Fruit fly (Drosophila melanogaster) whole organism, embryonic: ENCODE data around the gene CLS.

ENCODE experiments used
- Awh ChIP-seq: fragments of 200-800 bp; sonication (Bioruptor generic); IDR thresholded peaks from 2 replicates; pipeline ENCODE4, ENCODE4 v1.3.6; 2022; ENCODE audit warnings: missing biosample characterization, missing genetic modification characterization
- CG10209 ChIP-seq: fragments of 200-800 bp; sonication (Bioruptor generic); optimal IDR thresholded peaks from 3 replicates; lab custom pipeline; 2017; ENCODE audit warnings: missing biosample characterization, mild to moderate bottlenecking, missing genetic modification characterization, missing genetic modification reagents
- CG1024 ChIP-seq: fragments of 200-800 bp; sonication (Bioruptor generic); IDR thresholded peaks from 2 replicates; pipeline ENCODE4 v1.3.6; 2022; ENCODE audit warnings: missing biosample characterization, missing genetic modification characterization
- CG10565 ChIP-seq: fragments of 200-800 bp; sonication (Bioruptor generic); optimal IDR thresholded peaks from 3 replicates; lab custom pipeline; 2016; ENCODE audit warnings: missing biosample characterization, mild to moderate bottlenecking, missing genetic modification characterization
- CG11696 ChIP-seq: fragments of 200-800 bp; sonication (Bioruptor generic); IDR thresholded peaks from 2 replicates; pipeline ENCODE4 v1.3.6; 2022; ENCODE audit warnings: missing biosample characterization, missing genetic modification characterization
- CG12659 ChIP-seq: fragments of 200-800 bp; sonication (Bioruptor generic); optimal IDR thresholded peaks from 3 replicates; lab custom pipeline; 2017; ENCODE audit warnings: mild to moderate bottlenecking, missing biosample characterization, missing genetic modification reagents, missing genetic modification characterization
- CG12744 ChIP-seq: fragments of 200-800 bp; sonication (Bioruptor generic); optimal IDR thresholded peaks from 2 replicates; lab custom pipeline; 2016; ENCODE audit warnings: missing biosample characterization, missing genetic modification characterization
- CG12942 ChIP-seq: fragments of 200-800 bp; sonication (Bioruptor generic); optimal IDR thresholded peaks from 3 replicates; lab custom pipeline; 2016; ENCODE audit warnings: missing biosample characterization, missing genetic modification characterization
- CG13287 ChIP-seq: fragments of 200-800 bp; sonication (Bioruptor generic); IDR thresholded peaks from 2 replicates; pipeline ENCODE4 v1.3.6; 2022; ENCODE audit warnings: missing biosample characterization, missing genetic modification characterization; ENCODE audit not compliant: partially characterized antibody
- CG15479 ChIP-seq: fragments of 200-800 bp; sonication (Bioruptor generic); optimal IDR thresholded peaks from 3 replicates; lab custom pipeline; 2019; ENCODE audit warnings: missing biosample characterization, mild to moderate bottlenecking, missing genetic modification characterization, moderate library complexity
- CG16813 ChIP-seq: fragments of 200-800 bp; sonication (Bioruptor generic); IDR thresholded peaks from 3 replicates; pipeline ENCODE4 v1.3.6; 2022; ENCODE audit warnings: missing biosample characterization, missing genetic modification characterization; ENCODE audit not compliant: partially characterized antibody
- CG16863 ChIP-seq: fragments of 200-800 bp; sonication (Bioruptor generic); optimal IDR thresholded peaks from 3 replicates; lab custom pipeline; 2016; ENCODE audit warnings: missing biosample characterization, missing genetic modification characterization
- CG17361 ChIP-seq: fragments of 200-800 bp; sonication (Bioruptor generic); IDR thresholded peaks from 3 replicates; pipeline ENCODE4 v1.3.6; 2022; ENCODE audit warnings: missing biosample characterization, missing genetic modification characterization
- CG17829 ChIP-seq: fragments of 200-800 bp; optimal IDR thresholded peaks from 2 replicates; lab custom pipeline; 2019; ENCODE audit warnings: missing biosample characterization, mild to moderate bottlenecking, missing genetic modification characterization, moderate library complexity
- CG32772 ChIP-seq: fragments of 200-800 bp; sonication (Bioruptor generic); IDR thresholded peaks from 2 replicates; pipeline ENCODE4 v1.3.6; 2022; ENCODE audit warnings: missing biosample characterization, missing genetic modification characterization
- CG3281 ChIP-seq: fragments of 200-800 bp; sonication (Bioruptor generic); optimal IDR thresholded peaks from 3 replicates; lab custom pipeline; 2017; ENCODE audit warnings: missing biosample characterization, mild to moderate bottlenecking, missing genetic modification characterization
- CG33213 ChIP-seq: fragments of 200-800 bp; sonication (Bioruptor generic); optimal IDR thresholded peaks from 3 replicates; lab custom pipeline; 2016; ENCODE audit warnings: missing biosample characterization, missing genetic modification characterization
- CG3847 ChIP-seq: fragments of 200-800 bp; sonication (Bioruptor generic); IDR thresholded peaks from 2 replicates; pipeline ENCODE4 v1.3.6; 2022; ENCODE audit warnings: missing biosample characterization, missing genetic modification characterization
- CG43689 ChIP-seq: fragments of 200-800 bp; sonication (Bioruptor generic); IDR thresholded peaks from 2 replicates; pipeline ENCODE4 v1.3.6; 2022; ENCODE audit warnings: missing biosample characterization, missing genetic modification characterization
- CG5245 ChIP-seq: fragments of 200-800 bp; sonication (Bioruptor generic); optimal IDR thresholded peaks from 3 replicates; lab custom pipeline; 2016; ENCODE audit warnings: missing biosample characterization, missing genetic modification characterization
- CG9609 ChIP-seq: fragments of 200-800 bp; sonication (Bioruptor generic); optimal IDR thresholded peaks from 3 replicates; lab custom pipeline; 2016; ENCODE audit warnings: missing biosample characterization, missing genetic modification characterization
- CrebB ChIP-seq: fragments of 200-800 bp; sonication (Bioruptor generic); optimal IDR thresholded peaks from 3 replicates; lab custom pipeline; 2018; ENCODE audit warnings: missing biosample characterization, mild to moderate bottlenecking, missing genetic modification characterization
- Dll ChIP-seq: fragments of 200-800 bp; sonication (Bioruptor generic); IDR thresholded peaks from 4 replicates; pipeline ENCODE4 v1.3.6; 2022; ENCODE audit warnings: missing biosample characterization, missing genetic modification characterization; ENCODE audit not compliant: partially characterized antibody
- Fer3 ChIP-seq: fragments of 200-800 bp; sonication (Bioruptor generic); optimal IDR thresholded peaks from 2 replicates; lab custom pipeline; 2018; ENCODE audit warnings: missing biosample characterization, mild to moderate bottlenecking, missing genetic modification characterization, moderate library complexity
- HLHmδ ChIP-seq: fragments of 200-800 bp; sonication (Bioruptor generic); optimal IDR thresholded peaks from 2 replicates; lab custom pipeline; 2018; ENCODE audit warnings: missing biosample characterization, mild to moderate bottlenecking, missing genetic modification characterization, moderate library complexity
- Meics ChIP-seq: fragments of 200-800 bp; sonication (Bioruptor generic); optimal IDR thresholded peaks from 2 replicates; lab custom pipeline; 2017; ENCODE audit warnings: missing biosample characterization, mild to moderate bottlenecking, missing genetic modification characterization
- Neu2 ChIP-seq: fragments of 200-800 bp; sonication (Bioruptor generic); optimal IDR thresholded peaks from 3 replicates; lab custom pipeline; 2016; ENCODE audit warnings: missing biosample characterization, missing genetic modification characterization, borderline replicate concordance
- Tbp ChIP-seq: fragments of >200 bp; optimal IDR thresholded peaks from 2 replicates; lab custom pipeline; 2018; ENCODE audit warnings: missing biosample characterization, missing genetic modification characterization
- bowl ChIP-seq: fragments of 200-800 bp; sonication (Bioruptor generic); IDR thresholded peaks from 2 replicates; pipeline ENCODE4 v1.3.6; 2022; ENCODE audit warnings: missing biosample characterization, missing genetic modification characterization
- dan ChIP-seq: fragments of 200-800 bp; sonication (Bioruptor generic); IDR thresholded peaks from 2 replicates; pipeline ENCODE4 v1.3.6; 2022; ENCODE audit warnings: missing biosample characterization, missing genetic modification characterization
- gsb-n ChIP-seq: fragments of 200-800 bp; sonication (Bioruptor generic); optimal IDR thresholded peaks from 3 replicates; lab custom pipeline; 2018; ENCODE audit warnings: missing biosample characterization, mild to moderate bottlenecking, missing genetic modification characterization
- insv ChIP-seq, 2 experiments: fragments of 200-800 bp; sonication (Bioruptor generic); optimal IDR thresholded peaks; 3 replicates each; lab custom pipeline; 2016 to 2018; ENCODE audit warnings: missing biosample characterization in 2 of 2, missing genetic modification characterization in 2 of 2
- jigr1 ChIP-seq: fragments of 200-800 bp; sonication (Bioruptor generic); IDR thresholded peaks from 3 replicates; pipeline ENCODE4 v1.3.6; 2022; ENCODE audit warnings: missing biosample characterization, missing genetic modification characterization
- klu ChIP-seq: fragments of 200-800 bp; sonication (Bioruptor generic); IDR thresholded peaks from 2 replicates; pipeline ENCODE4 v1.3.6; 2022; ENCODE audit warnings: missing biosample characterization, missing genetic modification characterization
- kni ChIP-seq: fragments of 200-800 bp; sonication (Bioruptor generic); optimal IDR thresholded peaks from 3 replicates; lab custom pipeline; 2017; ENCODE audit warnings: mild to moderate bottlenecking, missing biosample characterization, missing genetic modification reagents, missing genetic modification characterization
- nerfin-1 ChIP-seq: fragments of 200-800 bp; sonication (Bioruptor generic); optimal IDR thresholded peaks from 3 replicates; lab custom pipeline; 2019; ENCODE audit warnings: missing biosample characterization, mild to moderate bottlenecking, missing genetic modification characterization, moderate library complexity
- org-1 ChIP-seq: fragments of 200-800 bp; sonication (Bioruptor generic); optimal IDR thresholded peaks from 2 replicates; lab custom pipeline; 2017; ENCODE audit warnings: missing biosample characterization, missing genetic modification characterization
- pfk ChIP-seq: fragments of 200-800 bp; sonication (Bioruptor generic); optimal IDR thresholded peaks from 2 replicates; lab custom pipeline; 2018; ENCODE audit warnings: missing biosample characterization, mild to moderate bottlenecking, missing genetic modification characterization, moderate library complexity
- run ChIP-seq: fragments of 200-800 bp; sonication (Bioruptor generic); optimal IDR thresholded peaks from 3 replicates; lab custom pipeline; 2018; ENCODE audit warnings: missing biosample characterization, mild to moderate bottlenecking, missing genetic modification characterization
- salm ChIP-seq: fragments of 200-800 bp; sonication (Bioruptor generic); optimal IDR thresholded peaks from 2 replicates; lab custom pipeline; 2018; ENCODE audit warnings: missing biosample characterization, mild to moderate bottlenecking, missing genetic modification characterization
- sens-2 ChIP-seq: fragments of 200-800 bp; sonication (Bioruptor generic); IDR thresholded peaks from 2 replicates; pipeline ENCODE4 v1.3.6; 2022; ENCODE audit warnings: missing biosample characterization, missing genetic modification characterization
- slp2 ChIP-seq: fragments of 200-800 bp; sonication (Bioruptor generic); optimal IDR thresholded peaks from 2 replicates; lab custom pipeline; 2016; ENCODE audit warnings: missing biosample characterization, missing genetic modification characterization
- sr ChIP-seq: fragments of 200-800 bp; sonication (Bioruptor generic); IDR thresholded peaks from 3 replicates; pipeline ENCODE4 v1.3.6; 2022; ENCODE audit warnings: missing biosample characterization, missing genetic modification characterization
- trem ChIP-seq: fragments of 200-800 bp; optimal IDR thresholded peaks from 3 replicates; lab custom pipeline; 2019; ENCODE audit warnings: missing biosample characterization, mild to moderate bottlenecking, missing genetic modification characterization, moderate library complexity
- tup ChIP-seq: fragments of 200-800 bp; sonication (Bioruptor generic); optimal IDR thresholded peaks from 2 replicates; lab custom pipeline; 2016; ENCODE audit warnings: missing biosample characterization, mild to moderate bottlenecking, missing genetic modification characterization, moderate library complexity
- unpg ChIP-seq: fragments of 200-800 bp; sonication (Bioruptor generic); optimal IDR thresholded peaks from 3 replicates; lab custom pipeline; 2018; ENCODE audit warnings: missing biosample characterization, mild to moderate bottlenecking, missing genetic modification characterization, moderate library complexity
- wor ChIP-seq: fragments of 200-800 bp; sonication (Bioruptor generic); IDR thresholded peaks from 2 replicates; pipeline ENCODE4 v1.3.6; 2022; ENCODE audit warnings: missing biosample characterization, missing genetic modification characterization
- zen2 ChIP-seq: fragments of 200-800 bp; sonication (Bioruptor generic); IDR thresholded peaks from 3 replicates; pipeline ENCODE4 v1.3.6; 2022; ENCODE audit warnings: missing biosample characterization, missing genetic modification characterization; ENCODE audit not compliant: partially characterized antibody

CLS gene

dm6 chr3R:25694167-25694689, 7.1 kb upstream of the CLS start (continued):
- TF ChIP-seq CG17829 (no peak), kni (GFP tag; lab: Kevin White, UChicago) (no peak), zen2 (no peak)

- no peak for TF ChIP-seq dan (GFP tag; lab: Robert Waterston, UW)
- TF ChIP-seq CG17361 (GFP tag; lab: Robert Waterston, UW): peak; percentile 81; the same call in 2 of the 3 replicates
- TF ChIP-seq sr: peak; percentile 69; the same call in 2 of the 3 replicates
- TF ChIP-seq Awh (GFP tag; lab: Robert Waterston, UW): 0 out of 2 replicates have a peak, but pooled peaks have one; percentile 38
- peak; percentile 41 for TF ChIP-seq CG12942 (GFP tag; lab: Kevin White, UChicago)
- peak; percentile 82 for TF ChIP-seq trem (tag; lab: Kevin White, UChicago)
- peak; percentile 52 for TF ChIP-seq CG16863
- peak; percentile 57 for TF ChIP-seq sens-2 (GFP tag; lab: Robert Waterston, UW)
- TF ChIP-seq CG32772 (GFP tag; lab: Robert Waterston, UW): peak; percentile 75
- peak; percentile 69 for TF ChIP-seq salm
- no peak for TF ChIP-seq wor (GFP tag; lab: Robert Waterston, UW)
- TF ChIP-seq CG9609: peak; percentile 58
- TF ChIP-seq pfk (GFP tag; lab: Kevin White, UChicago): peak; percentile 79
- peak; percentile 83 for TF ChIP-seq CG3847
- 0 out of 2 replicates have a peak, but pooled peaks have one; percentile 41 for TF ChIP-seq CG11696 (GFP tag; lab: Robert Waterston, UW)
- peak; percentile 83 for TF ChIP-seq CG13287
- TF ChIP-seq CG16813 (GFP tag; lab: Robert Waterston, UW): peak; percentile 71
- TF ChIP-seq Fer3 (tag; lab: Kevin White, UChicago): peak; percentile 88
- peak; percentile 76 for TF ChIP-seq gsb-n (tag; lab: Kevin White, UChicago)
- TF ChIP-seq CG12659 (GFP tag; lab: Kevin White, UChicago): peak; percentile 90
- no peak for TF ChIP-seq CG15479
- peak; percentile 12 for TF ChIP-seq org-1 (GFP tag; lab: Kevin White, UChicago)
- peak; percentile 70 for TF ChIP-seq Dll (GFP tag; lab: Robert Waterston, UW)
- peak; percentile 86 for TF ChIP-seq CG10209 (GFP tag; lab: Kevin White, UChicago)
- TF ChIP-seq Meics (GFP tag; lab: Kevin White, UChicago): peak; percentile 92
- TF ChIP-seq Tbp (GFP tag; lab: Kevin White, UChicago): no peak
- TF ChIP-seq CG5245: peak; percentile 65
- TF ChIP-seq bowl: peak; percentile 67
- TF ChIP-seq CG10565: no peak
- TF ChIP-seq Neu2: no peak
- TF ChIP-seq CG43689 (GFP tag; lab: Robert Waterston, UW): no peak
- no peak for TF ChIP-seq tup (GFP tag; lab: Kevin White, UChicago)
- TF ChIP-seq jigr1 (GFP tag; lab: Robert Waterston, UW): no peak
- TF ChIP-seq nerfin-1 (tag; lab: Kevin White, UChicago): peak; percentile 85
- peak in 1 of 2 experiments; percentile 67 for TF ChIP-seq insv (GFP tag; optimal IDR thresholded peaks at IDR 0.05; lab: Kevin White, UChicago)
- TF ChIP-seq unpg (GFP tag; lab: Kevin White, UChicago): peak; percentile 76
- peak; percentile 86 for TF ChIP-seq HLHmδ (GFP tag; lab: Kevin White, UChicago)
- peak; percentile 44 for TF ChIP-seq CG12744 (GFP tag; lab: Kevin White, UChicago)
- peak; percentile 63; the same call in 1 of the 2 replicates for TF ChIP-seq CG1024
- TF ChIP-seq CG3281: peak; percentile 92
- TF ChIP-seq run (tag; lab: Kevin White, UChicago): peak; percentile 63
- TF ChIP-seq CG33213 (GFP tag; lab: Kevin White, UChicago): peak; percentile 89
- TF ChIP-seq klu (GFP tag; lab: Robert Waterston, UW): no peak
- TF ChIP-seq CrebB (tag; lab: Kevin White, UChicago): peak; percentile 75
- peak; percentile 75 for TF ChIP-seq CG17829
- TF ChIP-seq slp2 (GFP tag; lab: Kevin White, UChicago): peak; percentile 63
These were observed 2.3 kb downstream of the CLS start, which contains the start of gene RpL27 for dm6 chr3R:25684859-25685258. Gene RpL27, minus strand, starts transcription at chr3R:25685051.
